Worm (Caenorhabditis elegans) whole organism, late embryonic: ENCODE results near the gene hnd-1.

Source experiments
- C08G9.2 ChIP-seq: sonication (generic microtip); optimal IDR thresholded peaks from 2 replicates; lab custom pipeline; 2016; ENCODE audit warnings: mild to moderate bottlenecking, missing genetic modification characterization, moderate library complexity, missing compliant biosample characterization
- F13H6.1 ChIP-seq: sonication (generic microtip); optimal IDR thresholded peaks from 2 replicates; lab custom pipeline; 2016; ENCODE audit warnings: missing genetic modification characterization, missing compliant biosample characterization
- K09A11.1 ChIP-seq: sonication (generic microtip); optimal IDR thresholded peaks from 2 replicates; lab custom pipeline; 2017; ENCODE audit warnings: antibody characterized with exemption, mild to moderate bottlenecking, missing genetic modification characterization, missing compliant biosample characterization; ENCODE audit not compliant: insufficient read depth
- T23F11.4 ChIP-seq: fragments of 200-800 bp; sonication (Bioruptor generic); optimal IDR thresholded peaks from 2 replicates; lab custom pipeline; 2018; ENCODE audit warnings: mild to moderate bottlenecking, missing genetic modification characterization, missing compliant biosample characterization
- ahr-1 ChIP-seq: sonication (generic microtip); optimal IDR thresholded peaks from 2 replicates; lab custom pipeline; 2016; ENCODE audit warnings: missing genetic modification characterization, missing compliant biosample characterization
- ceh-14 ChIP-seq: sonication (generic microtip); optimal IDR thresholded peaks from 2 replicates; lab custom pipeline; 2016; ENCODE audit warnings: missing genotype, missing genetic modification characterization, missing compliant biosample characterization
- ceh-19 ChIP-seq: fragments of 200-800 bp; sonication (Bioruptor generic); optimal IDR thresholded peaks from 2 replicates; lab custom pipeline; 2018; ENCODE audit warnings: mild to moderate bottlenecking, missing genetic modification characterization, missing compliant biosample characterization
- ceh-22 ChIP-seq: sonication (generic microtip); optimal IDR thresholded peaks from 2 replicates; lab custom pipeline; 2017; ENCODE audit warnings: missing biosample characterization, missing genetic modification characterization
- ceh-24 ChIP-seq: sonication (generic microtip); optimal IDR thresholded peaks from 2 replicates; lab custom pipeline; 2016; ENCODE audit warnings: mild to moderate bottlenecking, missing genetic modification characterization, missing compliant biosample characterization
- ceh-30 ChIP-seq: fragments of 150-350 bp; optimal IDR thresholded peaks from 2 replicates; lab custom pipeline; 2014; ENCODE audit warnings: missing biosample characterization, missing genetic modification characterization
- ceh-31 ChIP-seq: sonication (generic microtip); optimal IDR thresholded peaks from 2 replicates; lab custom pipeline; 2016; ENCODE audit warnings: missing genetic modification characterization, missing compliant biosample characterization
- ceh-34 ChIP-seq: sonication (generic microtip); optimal IDR thresholded peaks from 2 replicates; lab custom pipeline; 2016; ENCODE audit warnings: mild to moderate bottlenecking, missing genetic modification characterization, missing compliant biosample characterization
- ceh-45 ChIP-seq: fragments of 200-800 bp; sonication (Bioruptor generic); IDR thresholded peaks from 2 replicates; pipeline ENCODE4 v1.3.6; 2022; ENCODE audit warnings: missing genetic modification reagents, missing genetic modification characterization, missing compliant biosample characterization
- ceh-9 ChIP-seq: sonication (generic microtip); optimal IDR thresholded peaks from 2 replicates; lab custom pipeline; 2016; ENCODE audit warnings: mild to moderate bottlenecking, missing genetic modification characterization, inconsistent platforms, missing compliant biosample characterization
- che-1 ChIP-seq: sonication (generic microtip); optimal IDR thresholded peaks from 2 replicates; lab custom pipeline; 2016; ENCODE audit warnings: mild to moderate bottlenecking, missing genetic modification characterization, missing compliant biosample characterization
- dve-1 ChIP-seq: sonication (generic microtip); optimal IDR thresholded peaks from 2 replicates; lab custom pipeline; 2017; ENCODE audit warnings: antibody characterized with exemption, mild to moderate bottlenecking, missing genetic modification characterization, missing compliant biosample characterization
- elt-2 ChIP-seq: sonication (generic microtip); optimal IDR thresholded peaks from 2 replicates; lab custom pipeline; 2016; ENCODE audit warnings: missing genetic modification reagents, missing genetic modification characterization, missing compliant biosample characterization
- eyg-1 ChIP-seq: sonication (generic microtip); optimal IDR thresholded peaks from 2 replicates; lab custom pipeline; 2016; ENCODE audit warnings: missing genotype, missing genetic modification characterization, missing compliant biosample characterization
- fax-1 ChIP-seq: sonication (generic microtip); optimal IDR thresholded peaks from 2 replicates; lab custom pipeline; 2016; ENCODE audit warnings: missing genotype, missing genetic modification characterization, missing compliant biosample characterization
- fkh-6 ChIP-seq: sonication (generic microtip); optimal IDR thresholded peaks from 2 replicates; lab custom pipeline; 2016; ENCODE audit warnings: missing genetic modification characterization, missing compliant biosample characterization
- hlh-13 ChIP-seq: fragments of 200-800 bp; sonication (Bioruptor generic); optimal IDR thresholded peaks from 2 replicates; lab custom pipeline; 2018; ENCODE audit warnings: mild to moderate bottlenecking, missing genetic modification characterization, missing compliant biosample characterization
- hlh-15 ChIP-seq: sonication (generic microtip); optimal IDR thresholded peaks from 2 replicates; lab custom pipeline; 2016; ENCODE audit warnings: missing genetic modification characterization, missing compliant biosample characterization
- hlh-6 ChIP-seq: sonication (generic microtip); optimal IDR thresholded peaks from 2 replicates; lab custom pipeline; 2016; ENCODE audit warnings: missing genotype, missing genetic modification characterization, missing compliant biosample characterization
- hlh-8 ChIP-seq: sonication (generic microtip); optimal IDR thresholded peaks from 2 replicates; lab custom pipeline; 2016; ENCODE audit warnings: missing genotype, missing genetic modification characterization, missing compliant biosample characterization
- lin-11 ChIP-seq: fragments of 200-800 bp; sonication (Bioruptor generic); optimal IDR thresholded peaks from 2 replicates; lab custom pipeline; 2018; ENCODE audit warnings: mild to moderate bottlenecking, missing genetic modification characterization, missing compliant biosample characterization
- madf-2 ChIP-seq: sonication (generic microtip); optimal IDR thresholded peaks from 2 replicates; lab custom pipeline; 2017; ENCODE audit warnings: missing genetic modification characterization, missing compliant biosample characterization
- mec-3 ChIP-seq: sonication (generic microtip); optimal IDR thresholded peaks from 2 replicates; lab custom pipeline; 2016; ENCODE audit warnings: borderline replicate concordance, missing genetic modification characterization, missing compliant biosample characterization
- nfya-1 ChIP-seq: sonication (generic microtip); optimal IDR thresholded peaks from 2 replicates; lab custom pipeline; 2017; ENCODE audit warnings: missing genetic modification characterization, mild to moderate bottlenecking, missing compliant biosample characterization, antibody characterized with exemption, moderate library complexity
- nhr-11 ChIP-seq: fragments of 150-350 bp; optimal IDR thresholded peaks from 2 replicates; lab custom pipeline; 2014; ENCODE audit warnings: missing biosample characterization, missing genetic modification characterization
- nhr-232 ChIP-seq: sonication (generic microtip); optimal IDR thresholded peaks from 2 replicates; lab custom pipeline; 2016; ENCODE audit warnings: missing genetic modification characterization, missing compliant biosample characterization
- npax-4 ChIP-seq: sonication (generic microtip); optimal IDR thresholded peaks from 2 replicates; lab custom pipeline; 2016; ENCODE audit warnings: missing genetic modification characterization, missing compliant biosample characterization
- odd-2 ChIP-seq: sonication (generic microtip); optimal IDR thresholded peaks from 2 replicates; lab custom pipeline; 2017; ENCODE audit warnings: antibody characterized with exemption, mild to moderate bottlenecking, missing genetic modification characterization, missing compliant biosample characterization
- pag-3 ChIP-seq: sonication (generic microtip); optimal IDR thresholded peaks from 2 replicates; lab custom pipeline; 2016; ENCODE audit warnings: missing compliant biosample characterization, missing genetic modification characterization, borderline replicate concordance
- pax-1 ChIP-seq: fragments of 150-350 bp; optimal IDR thresholded peaks from 2 replicates; lab custom pipeline; 2014; ENCODE audit warnings: missing biosample characterization, missing genetic modification characterization
- pha-2 ChIP-seq: sonication (generic microtip); optimal IDR thresholded peaks from 2 replicates; lab custom pipeline; 2017; ENCODE audit warnings: mild to moderate bottlenecking, missing genetic modification characterization, missing compliant biosample characterization
- pros-1 ChIP-seq: fragments of 150-350 bp; optimal IDR thresholded peaks from 2 replicates; lab custom pipeline; 2014; ENCODE audit warnings: missing biosample characterization, missing genetic modification reagents, missing genetic modification characterization
- rnt-1 ChIP-seq: sonication (generic microtip); optimal IDR thresholded peaks from 2 replicates; lab custom pipeline; 2016; ENCODE audit warnings: missing genetic modification characterization, missing compliant biosample characterization
- sox-2 ChIP-seq: fragments of 200-800 bp; sonication (Bioruptor generic); IDR thresholded peaks from 2 replicates; pipeline ENCODE4 v1.3.6; 2022; ENCODE audit warnings: missing genetic modification reagents, missing genetic modification characterization, missing compliant biosample characterization
- sox-4 ChIP-seq: sonication (generic microtip); optimal IDR thresholded peaks from 2 replicates; lab custom pipeline; 2017; ENCODE audit warnings: mild to moderate bottlenecking, missing genetic modification characterization, inconsistent platforms, missing compliant biosample characterization
- tbx-2 ChIP-seq: sonication (generic microtip); optimal IDR thresholded peaks from 2 replicates; lab custom pipeline; 2016; ENCODE audit warnings: missing genetic modification characterization, missing compliant biosample characterization
- tbx-7 ChIP-seq: sonication (generic microtip); optimal IDR thresholded peaks from 2 replicates; lab custom pipeline; 2016; ENCODE audit warnings: missing genotype, missing genetic modification characterization, missing compliant biosample characterization
- ttx-3 ChIP-seq: sonication (generic microtip); optimal IDR thresholded peaks from 2 replicates; lab custom pipeline; 2016; ENCODE audit warnings: missing genetic modification reagents, missing genetic modification characterization, missing compliant biosample characterization
- unc-3 ChIP-seq, 2 experiments: fragments of 200-800 bp in 1 of 2; sonication (Bioruptor generic) in 1 of 2; sonication (generic microtip) in 1 of 2; conservative IDR thresholded peaks in 1 of 2; optimal IDR thresholded peaks in 1 of 2; 2 replicates each; pipeline versions ENCODE4 v1.3.6 to Lab custom; 2016 to 2022; ENCODE audit warnings: missing compliant biosample characterization in 2 of 2, missing genetic modification characterization in 2 of 2, missing genetic modification reagents in 1 of 2
- unc-42 ChIP-seq: sonication (generic microtip); optimal IDR thresholded peaks from 2 replicates; lab custom pipeline; 2016; ENCODE audit warnings: missing genotype, missing genetic modification characterization, missing compliant biosample characterization
- unc-86 ChIP-seq: sonication (generic microtip); optimal IDR thresholded peaks from 2 replicates; lab custom pipeline; 2016; ENCODE audit warnings: missing genetic modification characterization, missing compliant biosample characterization
- zip-5 ChIP-seq: sonication (generic microtip); optimal IDR thresholded peaks from 2 replicates; lab custom pipeline; 2016; ENCODE audit warnings: missing genetic modification characterization, missing compliant biosample characterization
- ztf-16 ChIP-seq: sonication (generic microtip); optimal IDR thresholded peaks from 2 replicates; lab custom pipeline; 2017; ENCODE audit warnings: missing genetic modification characterization, missing compliant biosample characterization

The hnd-1 gene

ce11 chrX:11687836-11688319, 3.5 kb downstream of the hnd-1 start, which contains the start of gene C44C10.7:
Gene C44C10.7, minus strand, starts transcription at chrX:11688269.
- no peak for TF ChIP-seq zip-5 (tag; lab: Kevin White, UChicago)
- TF ChIP-seq ztf-16: no peak
- TF ChIP-seq pax-1 (tag; lab: Kevin White, UChicago): no peak
- TF ChIP-seq unc-3 (GFP tag; conservative IDR thresholded peaks at IDR 0.05; lab: Robert Waterston, UW): no peak
- TF ChIP-seq unc-3 (tag; optimal IDR thresholded peaks at IDR 0.05; lab: Kevin White, UChicago): no peak
- no peak for TF ChIP-seq sox-4 (tag; lab: Kevin White, UChicago)
- TF ChIP-seq K09A11.1 (tag; lab: Kevin White, UChicago): no peak

DNA sequence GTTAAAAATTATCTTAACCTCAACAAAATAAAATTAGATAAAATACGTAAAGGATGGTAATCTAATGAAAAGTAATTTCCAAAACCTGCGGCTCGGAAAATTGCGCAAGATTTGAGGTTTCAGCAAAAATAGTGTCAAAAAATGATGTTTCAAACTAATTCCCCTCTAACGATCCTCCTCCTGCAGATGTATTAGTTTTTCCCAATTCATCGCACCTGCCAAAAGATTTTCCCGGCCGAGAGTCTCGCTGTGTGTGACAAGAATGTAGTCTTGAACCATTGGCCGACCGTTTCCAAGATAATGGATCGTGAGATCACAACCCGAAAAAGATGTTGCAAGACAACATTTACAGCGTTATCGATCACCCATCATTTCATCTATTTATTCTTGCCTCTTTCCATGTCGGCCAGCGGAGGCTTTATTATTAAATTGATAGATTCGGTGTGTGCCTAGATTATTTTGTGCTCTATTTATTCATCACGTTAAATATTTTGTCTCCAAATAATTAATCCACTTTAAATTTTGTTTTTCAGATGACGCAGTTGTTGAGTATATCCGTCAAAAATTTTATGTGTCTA, 5.7 kb downstream of the hnd-1 start, which contains the start of the genes C44C10.10 and C44C10.5:
TSS of gene C44C10.10 (plus strand) at position 301 of the 578 bp plus-strand sequence.
TSS of gene C44C10.5 (plus strand) at position 528 of the 578 bp plus-strand sequence.
- TF ChIP-seq tbx-7 (tag; lab: Kevin White, UChicago) (no peak), ahr-1 (tag; lab: Kevin White, UChicago) (no peak), nfya-1 (tag; lab: Kevin White, UChicago) (no peak), eyg-1 (tag; lab: Kevin White, UChicago) (no peak), hlh-6 (tag; lab: Kevin White, UChicago) (no peak), lin-11 (tag; lab: Kevin White, UChicago) (no peak), hlh-8 (tag; lab: Kevin White, UChicago) (no peak), ceh-45 (no peak), tbx-2 (tag; lab: Kevin White, UChicago) (no peak), hlh-13 (GFP tag; lab: Kevin White, UChicago) (no peak), F13H6.1 (tag; lab: Kevin White, UChicago) (no peak), sox-2 (GFP tag; lab: Robert Waterston, UW) (no peak), nhr-232 (tag; lab: Kevin White, UChicago) (no peak), ztf-16 (no peak)

ce11 chrX:11693092-11693491, 8.7 kb downstream of the hnd-1 start, which contains the start of gene smcl-1:
Gene smcl-1, plus strand, starts transcription at chrX:11693464.
- TF ChIP-seq ceh-30 (tag; lab: Kevin White, UChicago) (no peak), ceh-14 (tag; lab: Kevin White, UChicago) (no peak), ceh-22 (tag; lab: Kevin White, UChicago) (no peak), F13H6.1 (tag; lab: Kevin White, UChicago) (no peak), T23F11.4 (no peak), ttx-3 (no peak), ceh-9 (tag; lab: Kevin White, UChicago) (no peak), ceh-31 (tag; lab: Kevin White, UChicago) (peak; percentile 74), ceh-19 (no peak), pag-3 (tag; lab: Kevin White, UChicago) (no peak), ceh-34 (tag; lab: Kevin White, UChicago) (no peak), fkh-6 (tag; lab: Kevin White, UChicago) (no peak), elt-2 (tag; lab: Kevin White, UChicago) (no peak), mec-3 (no peak), ceh-24 (tag; lab: Kevin White, UChicago) (no peak), rnt-1 (tag; lab: Kevin White, UChicago) (no peak), che-1 (tag; lab: Kevin White, UChicago) (no peak), nhr-11 (tag; lab: Kevin White, UChicago) (no peak), ahr-1 (tag; lab: Kevin White, UChicago) (no peak), pros-1 (tag; lab: Kevin White, UChicago) (no peak), unc-42 (tag; lab: Kevin White, UChicago) (no peak), fax-1 (tag; lab: Kevin White, UChicago) (no peak), tbx-7 (tag; lab: Kevin White, UChicago) (no peak), npax-4 (tag; lab: Kevin White, UChicago) (no peak), madf-2 (tag; lab: Kevin White, UChicago) (no peak), unc-86 (tag; lab: Kevin White, UChicago) (no peak), hlh-13 (GFP tag; lab: Kevin White, UChicago) (no peak), nfya-1 (tag; lab: Kevin White, UChicago) (peak; percentile 41), dve-1 (tag; lab: Kevin White, UChicago) (no peak), C08G9.2 (peak; percentile 42), odd-2 (no peak), hlh-15 (tag; lab: Kevin White, UChicago) (no peak), ztf-16 (no peak), pha-2 (no peak), lin-11 (tag; lab: Kevin White, UChicago) (no peak)
